Worm (Caenorhabditis elegans) whole organism, L1 larva: ENCODE measurements around the gene Y105C5A.24.

Source experiments
- C04F5.9 ChIP-seq: sonication (generic microtip); optimal IDR thresholded peaks from 2 replicates; lab custom pipeline; 2016; ENCODE audit warnings: missing genetic modification characterization, missing compliant biosample characterization
- Y116A8C.19 ChIP-seq: sonication (generic microtip); optimal IDR thresholded peaks from 2 replicates; lab custom pipeline; 2016; ENCODE audit warnings: missing compliant biosample characterization, missing genetic modification characterization, borderline replicate concordance
- alr-1 ChIP-seq: fragments of 200-800 bp; sonication (Bioruptor generic); optimal IDR thresholded peaks from 2 replicates; lab custom pipeline; 2018; ENCODE audit warnings: borderline replicate concordance, mild to moderate bottlenecking, missing genetic modification characterization, missing compliant biosample characterization
- ceh-8 ChIP-seq: fragments of 200-800 bp; sonication (Bioruptor generic); optimal IDR thresholded peaks from 2 replicates; lab custom pipeline; 2018; ENCODE audit warnings: mild to moderate bottlenecking, missing genetic modification characterization, moderate library complexity, missing compliant biosample characterization
- dpl-1 ChIP-seq, 3 experiments: fragments of 150-350 bp in 2 of 3; sonication (generic microtip) in 1 of 3; optimal IDR thresholded peaks; 2 replicates each; lab custom pipeline; 2014 to 2017; ENCODE audit warnings: missing biosample characterization in 3 of 3, missing genetic modification characterization in 3 of 3, missing genetic modification reagents in 3 of 3
- efl-1 ChIP-seq, 4 experiments: fragments of 150-350 bp; optimal IDR thresholded peaks in 3 of 4; peaks in 1 of 4; 1 replicate in 1 of 4; 2 replicates in 3 of 4; lab custom pipeline; 2014; ENCODE audit warnings: missing biosample characterization in 2 of 4, missing genetic modification characterization in 2 of 4, missing genetic modification reagents in 2 of 4
- ets-5 ChIP-seq: fragments of 200-800 bp; sonication (Bioruptor generic); IDR thresholded peaks from 2 replicates; pipeline ENCODE4 v1.3.6; 2022; ENCODE audit warnings: missing genetic modification characterization, missing compliant biosample characterization
- fkh-10 ChIP-seq: sonication (generic microtip); optimal IDR thresholded peaks from 2 replicates; lab custom pipeline; 2017; ENCODE audit warnings: missing biosample characterization, missing genetic modification reagents, missing genetic modification characterization
- fos-1 ChIP-seq: fragments of 150-350 bp; optimal IDR thresholded peaks from 2 replicates; lab custom pipeline; 2014; ENCODE audit warnings: missing biosample characterization, missing genetic modification characterization
- grh-1 ChIP-seq: fragments of 200-800 bp; sonication (Bioruptor generic); IDR thresholded peaks from 2 replicates; pipeline ENCODE4 v1.3.6; 2022; ENCODE audit warnings: missing genetic modification reagents, missing genetic modification characterization, missing compliant biosample characterization
- irx-1 ChIP-seq: sonication (generic microtip); optimal IDR thresholded peaks from 2 replicates; lab custom pipeline; 2016; ENCODE audit warnings: missing genetic modification characterization, missing compliant biosample characterization
- lin-14 ChIP-seq: fragments of 200-800 bp; sonication (Bioruptor generic); optimal IDR thresholded peaks from 2 replicates; lab custom pipeline; 2018; ENCODE audit warnings: mild to moderate bottlenecking, missing genetic modification characterization, moderate library complexity, missing compliant biosample characterization
- lin-39 ChIP-seq: fragments of 150-350 bp; optimal IDR thresholded peaks from 2 replicates; lab custom pipeline; 2014; ENCODE audit warnings: missing biosample characterization, missing genetic modification reagents, missing genetic modification characterization
- lsy-2 ChIP-seq, 2 experiments: fragments of 150-350 bp; optimal IDR thresholded peaks; 2 replicates each; lab custom pipeline; 2014; ENCODE audit warnings: missing biosample characterization in 2 of 2, missing genetic modification characterization in 2 of 2
- mab-9 ChIP-seq: fragments of 200-800 bp; sonication (Bioruptor generic); IDR thresholded peaks from 2 replicates; pipeline ENCODE4 v1.3.6; 2022; ENCODE audit warnings: missing genetic modification reagents, missing genetic modification characterization, missing compliant biosample characterization
- mdl-1 ChIP-seq, 2 experiments: fragments of 150-350 bp; optimal IDR thresholded peaks; 2 replicates each; lab custom pipeline; 2014 to 2017; ENCODE audit warnings: missing biosample characterization in 2 of 2, missing genetic modification characterization in 2 of 2, inconsistent platforms in 1 of 2
- nhr-11 ChIP-seq: fragments of 150-350 bp; optimal IDR thresholded peaks from 2 replicates; lab custom pipeline; 2014; ENCODE audit warnings: missing biosample characterization, missing genetic modification characterization
- nhr-237 ChIP-seq: fragments of 150-350 bp; optimal IDR thresholded peaks from 2 replicates; lab custom pipeline; 2014; ENCODE audit warnings: missing biosample characterization, missing genetic modification characterization
- nhr-71 ChIP-seq: sonication (generic microtip); optimal IDR thresholded peaks from 2 replicates; lab custom pipeline; 2016; ENCODE audit warnings: mild to moderate bottlenecking, missing genetic modification characterization, moderate library complexity, missing compliant biosample characterization
- nhr-76 ChIP-seq: sonication (generic microtip); optimal IDR thresholded peaks from 2 replicates; lab custom pipeline; 2017; ENCODE audit warnings: missing biosample characterization, missing genetic modification characterization
- nhr-77 ChIP-seq: fragments of 150-350 bp; optimal IDR thresholded peaks from 2 replicates; lab custom pipeline; 2014; ENCODE audit warnings: missing biosample characterization, missing genetic modification characterization
- nhr-85 ChIP-seq: sonication (generic microtip); peaks from one replicate; lab custom pipeline; 2016; ENCODE audit warnings: missing genetic modification characterization, inconsistent platforms, missing compliant biosample characterization
- pax-3 ChIP-seq: fragments of 200-800 bp; sonication (Bioruptor generic); optimal IDR thresholded peaks from 2 replicates; lab custom pipeline; 2018; ENCODE audit warnings: mild to moderate bottlenecking, missing genetic modification characterization, moderate library complexity, missing compliant biosample characterization
- pqm-1 ChIP-seq: sonication (generic microtip); optimal IDR thresholded peaks from 3 replicates; lab custom pipeline; 2017; ENCODE audit warnings: missing biosample characterization, missing genetic modification characterization
- skn-1 ChIP-seq: fragments of 150-350 bp; optimal IDR thresholded peaks from 2 replicates; lab custom pipeline; 2014; ENCODE audit warnings: missing biosample characterization, missing genetic modification characterization
- snpc-4 ChIP-seq: fragments of 150-350 bp; optimal IDR thresholded peaks from 2 replicates; lab custom pipeline; 2014; ENCODE audit warnings: missing biosample characterization, missing genetic modification characterization
- snu-23 ChIP-seq: sonication (generic microtip); optimal IDR thresholded peaks from 2 replicates; lab custom pipeline; 2016; ENCODE audit warnings: missing genetic modification characterization, missing compliant biosample characterization
- sox-4 ChIP-seq: sonication (generic microtip); optimal IDR thresholded peaks from 2 replicates; lab custom pipeline; 2016; ENCODE audit warnings: missing genetic modification characterization, missing compliant biosample characterization
- swsn-7 ChIP-seq: sonication (generic microtip); optimal IDR thresholded peaks from 2 replicates; lab custom pipeline; 2016; ENCODE audit warnings: missing genetic modification characterization, missing compliant biosample characterization
- tbx-2 ChIP-seq: sonication (generic microtip); optimal IDR thresholded peaks from 2 replicates; lab custom pipeline; 2016; ENCODE audit warnings: missing genetic modification characterization, missing compliant biosample characterization
- unc-62 ChIP-seq: fragments of 150-350 bp; optimal IDR thresholded peaks from 2 replicates; lab custom pipeline; 2014; ENCODE audit warnings: missing biosample characterization, missing genetic modification reagents, missing genetic modification characterization
- unc-98 ChIP-seq: fragments of 200-800 bp; sonication (Bioruptor generic); IDR thresholded peaks from 2 replicates; pipeline ENCODE4 v1.3.6; 2022; ENCODE audit warnings: missing genetic modification characterization, missing compliant biosample characterization
- ztf-4 ChIP-seq: fragments of 150-350 bp; optimal IDR thresholded peaks from 2 replicates; lab custom pipeline; 2014; ENCODE audit warnings: missing biosample characterization, missing genetic modification characterization

Y105C5A.24 gene

DNA sequence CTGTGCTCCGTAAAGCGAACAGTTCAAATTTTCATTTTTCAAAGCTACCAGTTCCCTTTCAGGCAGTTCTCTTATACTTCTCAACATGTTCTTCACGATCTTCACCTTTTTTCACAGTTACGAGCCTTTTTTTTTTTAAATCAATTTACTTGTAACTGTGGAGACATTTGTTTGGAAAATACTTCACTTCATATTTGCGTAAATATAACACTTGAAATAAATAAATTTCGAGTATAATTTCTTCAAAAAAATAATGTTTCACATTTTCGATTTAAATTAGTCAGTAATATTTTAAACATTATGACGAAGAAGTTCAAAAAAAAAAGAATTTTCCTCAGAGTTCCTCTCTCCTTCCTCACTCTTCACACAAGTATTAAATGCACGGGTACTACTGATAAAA, 2.6 kb upstream of the Y105C5A.24 start, which contains the start of gene Y105C5A.1269:
Gene Y105C5A.1269, plus strand, starts transcription at position 301 of the 400 bp plus-strand sequence.
- no peak for TF ChIP-seq Y116A8C.19 (tag; lab: Kevin White, UChicago)
- no peak for TF ChIP-seq fkh-10 (GFP tag; lab: Kevin White, UChicago)
- TF ChIP-seq lin-39 (tag; lab: Kevin White, UChicago), result no peak
- no peak for TF ChIP-seq alr-1 (tag; lab: Kevin White, UChicago)
- TF ChIP-seq dpl-1 (GFP tag; optimal IDR thresholded peaks at IDR 0.05; lab: Kevin White, UChicago), result no peak
- no peak for TF ChIP-seq mab-9 (GFP tag; lab: Robert Waterston, UW)
- TF ChIP-seq pqm-1, result no peak
- TF ChIP-seq ets-5 (GFP tag; lab: Robert Waterston, UW), result no peak
- no peak for TF ChIP-seq mdl-1 (tag; optimal IDR thresholded peaks at IDR 0.05; lab: Kevin White, UChicago)
- TF ChIP-seq unc-98, result no peak

ce11 chrIV:15850647-15851046, 972 bp downstream of the Y105C5A.24 start:
- TF ChIP-seq pax-3 (tag; lab: Kevin White, UChicago) (no peak), skn-1 (tag; lab: Kevin White, UChicago) (no peak), lin-14 (no peak), tbx-2 (tag; lab: Kevin White, UChicago) (no peak)

DNA sequence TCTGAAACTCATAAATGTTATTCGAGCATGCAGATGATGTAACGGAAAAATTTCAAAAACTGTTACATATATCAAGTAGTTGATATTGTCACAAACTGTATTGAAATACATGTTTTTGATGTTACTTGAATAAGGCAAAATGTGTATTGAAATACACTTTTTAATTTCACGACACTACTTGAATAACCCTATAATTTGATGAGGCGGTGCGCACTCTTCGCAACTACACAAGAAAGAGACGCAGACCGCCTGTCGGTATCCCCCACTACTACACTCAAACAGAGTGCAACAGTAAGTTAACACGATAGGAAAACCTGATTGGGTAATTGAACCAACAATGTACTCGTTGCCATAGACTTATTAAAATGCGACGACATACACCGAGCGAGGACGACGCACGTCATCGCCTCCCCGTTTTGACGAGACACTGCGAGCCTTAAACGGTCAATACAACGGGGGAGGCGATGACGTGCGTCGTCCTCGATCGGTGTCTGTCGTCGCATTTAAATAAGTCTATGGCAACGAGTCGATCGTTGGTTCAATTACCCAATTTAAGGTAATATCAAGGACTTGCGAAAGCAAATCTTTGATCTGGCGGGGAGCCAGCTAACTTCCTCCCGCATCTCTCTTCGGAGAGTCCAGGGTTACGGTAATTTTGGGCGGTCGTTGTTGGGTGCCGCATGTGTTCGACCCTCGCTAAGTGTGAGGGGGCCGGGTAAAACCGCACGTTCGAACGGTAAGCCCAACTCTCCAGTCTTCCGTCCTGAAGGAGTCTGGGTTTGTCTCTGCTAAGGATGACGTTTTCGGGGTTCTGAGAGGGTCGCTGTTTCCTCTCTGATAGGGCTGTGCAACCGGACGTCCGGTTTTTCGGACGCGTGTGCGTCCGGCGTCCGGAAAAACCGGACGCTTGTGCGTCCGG, 3.5 kb downstream of the Y105C5A.24 start:
- TF ChIP-seq swsn-7 (tag; lab: Kevin White, UChicago) (peak; percentile 13), nhr-85 (tag; lab: Kevin White, UChicago) (peak; percentile 59), nhr-11 (tag; lab: Kevin White, UChicago) (no peak), snpc-4 (tag; lab: Kevin White, UChicago) (peak; percentile 93), nhr-237 (tag; lab: Kevin White, UChicago) (no peak), grh-1 (GFP tag; lab: Robert Waterston, UW) (peak; percentile 49; the same call in 1 of the 2 replicates), efl-1 (optimal IDR thresholded peaks at IDR 0.05; lab: Kevin White, UChicago) (no peak), efl-1 (GFP tag; optimal IDR thresholded peaks at IDR 0.05 in 1 of 2; lab: Kevin White, UChicago) (peak in 1 of 2 experiments; percentile 85), nhr-76 (tag; lab: Kevin White, UChicago) (no peak)

DNA sequence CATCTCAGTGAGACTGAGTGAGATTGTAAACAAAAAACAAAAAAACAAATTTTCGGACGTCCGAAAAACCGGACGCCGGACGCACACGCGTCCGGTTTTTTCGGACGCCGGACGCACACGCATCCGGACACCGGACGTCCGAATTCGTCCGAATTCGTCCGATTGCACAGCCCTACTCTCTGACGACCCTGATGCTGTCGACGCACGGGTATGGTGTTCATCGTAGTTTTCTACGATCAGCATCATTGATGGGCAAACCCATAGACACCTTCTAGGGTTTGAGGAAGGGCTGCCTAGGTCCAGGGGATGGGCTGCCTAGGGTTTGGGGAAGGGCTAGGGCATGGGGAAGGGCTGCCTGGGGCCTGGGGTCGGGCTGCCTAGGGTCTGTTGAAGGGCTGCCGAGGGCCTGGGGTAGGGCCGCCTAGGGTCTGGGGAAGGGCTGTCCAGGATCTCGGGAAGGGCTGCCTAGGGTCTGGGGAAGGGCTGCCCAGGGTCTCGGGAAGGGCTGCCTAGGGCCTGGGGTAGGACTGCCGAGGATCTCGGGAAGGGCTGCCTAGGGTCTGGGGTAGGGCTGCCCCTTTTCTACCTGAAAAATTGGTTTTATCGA, 4.2 kb downstream of the Y105C5A.24 start:
- TF ChIP-seq ceh-8 (GFP tag; lab: Kevin White, UChicago) (peak; percentile 65), snu-23 (GFP tag; lab: Kevin White, UChicago) (no peak)

- TF ChIP-seq lsy-2 (tag; optimal IDR thresholded peaks at IDR 0.05; lab: Kevin White, UChicago) (no peak), nhr-77 (tag; lab: Kevin White, UChicago) (no peak), ztf-4 (no peak), irx-1 (tag; lab: Kevin White, UChicago) (no peak), nhr-71 (tag; lab: Kevin White, UChicago) (no peak), fos-1 (no peak), lin-39 (tag; lab: Kevin White, UChicago) (no peak), unc-62 (GFP tag; lab: Kevin White, UChicago) (no peak), lin-14 (no peak), swsn-7 (tag; lab: Kevin White, UChicago) (no peak), sox-4 (tag; lab: Kevin White, UChicago) (no peak), C04F5.9 (tag; lab: Kevin White, UChicago) (no peak), Y116A8C.19 (tag; lab: Kevin White, UChicago) (no peak)
These were observed 11.8 kb downstream of the Y105C5A.24 start for ce11 chrIV:15861499-15861898.
